Fruit fly (Drosophila melanogaster): ENCODE data around the gene CG13392.

CG13392 gene

dm6 chr2L:8384108-8384601 is 1.5 kb upstream of the CG13392 start, which contains the start of the genes Dad1 and CG13384:
TSS of gene Dad1 (minus strand) at chr2L:8384137.
TSS of gene CG13384 (plus strand) at chr2L:8384455.
- TF ChIP-seq CG14655 (GFP tag; optimal IDR thresholded peaks at IDR 0.05) = peak; percentile 93
- TF ChIP-seq CG34367 (tag; optimal IDR thresholded peaks at IDR 0.05) = peak; percentile 86
- peak; percentile 61; the same call in 1 of the 2 replicates for TF ChIP-seq CG10348 (GFP tag; IDR thresholded peaks at IDR 0.05)
- TF ChIP-seq Pif1B (GFP tag; optimal IDR thresholded peaks at IDR 0.05) = peak; percentile 69
- peak; percentile 96 for TF ChIP-seq CG8159 (tag; optimal IDR thresholded peaks at IDR 0.05)
- peak; percentile 88 for TF ChIP-seq CG4496 (GFP tag; IDR thresholded peaks at IDR 0.05)
- peak; percentile 92 for TF ChIP-seq Snoo (tag; optimal IDR thresholded peaks at IDR 0.05)
- no peak for TF ChIP-seq CG13204 (GFP tag; optimal IDR thresholded peaks at IDR 0.05)
- TF ChIP-seq CG17806 (tag; optimal IDR thresholded peaks at IDR 0.05) = peak; percentile 92
- peak; percentile 86 for TF ChIP-seq CG8301 (tag; optimal IDR thresholded peaks at IDR 0.05)
- peak; percentile 33 for TF ChIP-seq Pif1A (GFP tag; optimal IDR thresholded peaks at IDR 0.05)
- peak; percentile 86 for TF ChIP-seq D1 (tag; optimal IDR thresholded peaks at IDR 0.05)
- no peak for TF ChIP-seq fd96Ca (GFP tag; IDR thresholded peaks at IDR 0.05)
- peak; percentile 90 for TF ChIP-seq CG32121 (GFP tag; IDR thresholded peaks at IDR 0.05)
- TF ChIP-seq EcR (GFP tag; optimal IDR thresholded peaks at IDR 0.05) = peak; percentile 22
- peak; percentile 30 for TF ChIP-seq gl (tag; optimal IDR thresholded peaks at IDR 0.05)
- TF ChIP-seq CG15710 (tag; optimal IDR thresholded peaks at IDR 0.05) = peak; percentile 95
- TF ChIP-seq CG9948 (tag; optimal IDR thresholded peaks at IDR 0.05) = peak; percentile 92
- TF ChIP-seq Ets98B (GFP tag; IDR thresholded peaks at IDR 0.05) = peak; percentile 76
- TF ChIP-seq CG12605 (GFP tag; IDR thresholded peaks at IDR 0.05) = peak; percentile 78
- peak; percentile 81 for TF ChIP-seq rn (GFP tag; IDR thresholded peaks at IDR 0.05)

- TF ChIP-seq gl (tag; optimal IDR thresholded peaks at IDR 0.05) = no peak
- peak; percentile 36 for TF ChIP-seq CG8159 (tag; optimal IDR thresholded peaks at IDR 0.05)
- no peak for TF ChIP-seq CG4496 (GFP tag; IDR thresholded peaks at IDR 0.05)
- peak; percentile 51 for TF ChIP-seq Pif1B (GFP tag; optimal IDR thresholded peaks at IDR 0.05)
- peak; percentile 21 for TF ChIP-seq Snoo (tag; optimal IDR thresholded peaks at IDR 0.05)
- peak; percentile 28 for TF ChIP-seq CG17806 (tag; optimal IDR thresholded peaks at IDR 0.05)
- TF ChIP-seq D1 (tag; optimal IDR thresholded peaks at IDR 0.05) = no peak
- TF ChIP-seq Ets98B (GFP tag; IDR thresholded peaks at IDR 0.05) = peak; percentile 37
- TF ChIP-seq CG8301 (tag; optimal IDR thresholded peaks at IDR 0.05) = no peak
- TF ChIP-seq CG9948 (tag; optimal IDR thresholded peaks at IDR 0.05) = peak; percentile 16
- TF ChIP-seq CG32121 (GFP tag; IDR thresholded peaks at IDR 0.05) = no peak
- TF ChIP-seq fd96Ca (GFP tag; IDR thresholded peaks at IDR 0.05) = no peak
- TF ChIP-seq CG13204 (GFP tag; optimal IDR thresholded peaks at IDR 0.05) = no peak
- no peak for TF ChIP-seq rn (GFP tag; IDR thresholded peaks at IDR 0.05)
- peak; percentile 2 for TF ChIP-seq CG14655 (GFP tag; optimal IDR thresholded peaks at IDR 0.05)
- peak; percentile 31 for TF ChIP-seq Pif1A (GFP tag; optimal IDR thresholded peaks at IDR 0.05)
- TF ChIP-seq EcR (GFP tag; optimal IDR thresholded peaks at IDR 0.05) = no peak
- TF ChIP-seq CG12605 (GFP tag; IDR thresholded peaks at IDR 0.05) = no peak
- TF ChIP-seq CG10348 (GFP tag; IDR thresholded peaks at IDR 0.05) = no peak
- peak; percentile 32 for TF ChIP-seq CG15710 (tag; optimal IDR thresholded peaks at IDR 0.05)
- TF ChIP-seq CG34367 (tag; optimal IDR thresholded peaks at IDR 0.05) = peak; percentile 5
These were observed 1.0 kb downstream of the CG13392 start, which contains the start of gene AlaRS for dm6 chr2L:8381508-8382036. TSS of gene AlaRS (minus strand) at chr2L:8381764.

dm6 chr2L:8376717-8377116 is 5.9 kb downstream of the CG13392 start, which contains the start of the genes CG13390 and CG17294:
TSS of gene CG13390 (minus strand) at chr2L:8376797.
TSS of gene CG17294 (plus strand) at chr2L:8377035.
- peak; percentile 100 for TF ChIP-seq CG8159 (tag; optimal IDR thresholded peaks at IDR 0.05)
- peak; percentile 100 for TF ChIP-seq Ets98B (GFP tag; IDR thresholded peaks at IDR 0.05)
- peak; percentile 99 for TF ChIP-seq D1 (tag; optimal IDR thresholded peaks at IDR 0.05)
- peak; percentile 99 for TF ChIP-seq CG8301 (tag; optimal IDR thresholded peaks at IDR 0.05)
- peak; percentile 100 for TF ChIP-seq CG32121 (GFP tag; IDR thresholded peaks at IDR 0.05)
- peak; percentile 100 for TF ChIP-seq CG4496 (GFP tag; IDR thresholded peaks at IDR 0.05)
- peak; percentile 100 for TF ChIP-seq Snoo (tag; optimal IDR thresholded peaks at IDR 0.05)
- TF ChIP-seq CG14655 (GFP tag; optimal IDR thresholded peaks at IDR 0.05) = peak; percentile 100
- TF ChIP-seq gl (tag; optimal IDR thresholded peaks at IDR 0.05) = peak; percentile 98
- peak; percentile 99 for TF ChIP-seq CG34367 (tag; optimal IDR thresholded peaks at IDR 0.05)
- TF ChIP-seq Pif1A (GFP tag; optimal IDR thresholded peaks at IDR 0.05) = peak; percentile 99
- peak; percentile 99 for TF ChIP-seq rn (GFP tag; IDR thresholded peaks at IDR 0.05)
- peak; percentile 100 for TF ChIP-seq CG15710 (tag; optimal IDR thresholded peaks at IDR 0.05)
- TF ChIP-seq CG9948 (tag; optimal IDR thresholded peaks at IDR 0.05) = peak; percentile 100
- peak; percentile 98 for TF ChIP-seq CG13204 (GFP tag; optimal IDR thresholded peaks at IDR 0.05)
- peak; percentile 99 for TF ChIP-seq CG12605 (GFP tag; IDR thresholded peaks at IDR 0.05)
- TF ChIP-seq Pif1B (GFP tag; optimal IDR thresholded peaks at IDR 0.05) = peak; percentile 99
- peak; percentile 96 for TF ChIP-seq fd96Ca (GFP tag; IDR thresholded peaks at IDR 0.05)
- TF ChIP-seq CG17806 (tag; optimal IDR thresholded peaks at IDR 0.05) = peak; percentile 100
- TF ChIP-seq EcR (GFP tag; optimal IDR thresholded peaks at IDR 0.05) = peak; percentile 72
- TF ChIP-seq CG10348 (GFP tag; IDR thresholded peaks at IDR 0.05) = peak; percentile 97

dm6 chr2L:8374235-8374634 is 8.4 kb downstream of the CG13392 start, which contains the start of gene Wdr82:
TSS of gene Wdr82 (plus strand) at chr2L:8374461.
- TF ChIP-seq Snoo (tag; optimal IDR thresholded peaks at IDR 0.05) = no peak
- no peak for TF ChIP-seq CG14655 (GFP tag; optimal IDR thresholded peaks at IDR 0.05)
- TF ChIP-seq EcR (GFP tag; optimal IDR thresholded peaks at IDR 0.05) = no peak
- TF ChIP-seq gl (tag; optimal IDR thresholded peaks at IDR 0.05) = no peak
- TF ChIP-seq fd96Ca (GFP tag; IDR thresholded peaks at IDR 0.05) = no peak
- TF ChIP-seq CG4496 (GFP tag; IDR thresholded peaks at IDR 0.05) = no peak
- TF ChIP-seq CG32121 (GFP tag; IDR thresholded peaks at IDR 0.05) = no peak
- TF ChIP-seq CG34367 (tag; optimal IDR thresholded peaks at IDR 0.05) = no peak
- TF ChIP-seq Pif1B (GFP tag; optimal IDR thresholded peaks at IDR 0.05) = no peak

- TF ChIP-seq CG10348 (GFP tag; IDR thresholded peaks at IDR 0.05) (no peak), fd96Ca (GFP tag; IDR thresholded peaks at IDR 0.05) (no peak), EcR (GFP tag; optimal IDR thresholded peaks at IDR 0.05) (no peak), CG9948 (tag; optimal IDR thresholded peaks at IDR 0.05) (no peak), rn (GFP tag; IDR thresholded peaks at IDR 0.05) (no peak)
These were observed 10.4 kb downstream of the CG13392 start for dm6 chr2L:8372248-8372647.
